Fruit fly (Drosophila melanogaster) whole organism, embryonic: ENCODE data around the gene VhaM9.7-b.

Experiments used
- ATbp ChIP-seq: fragments of 200-800 bp; sonication (Bioruptor generic); optimal IDR thresholded peaks from 2 replicates; lab custom pipeline; 2017; ENCODE audit warnings: missing biosample characterization, mild to moderate bottlenecking, missing genetic modification characterization, missing genetic modification reagents
- Awh ChIP-seq: fragments of 200-800 bp; sonication (Bioruptor generic); IDR thresholded peaks from 2 replicates; pipeline ENCODE4, ENCODE4 v1.3.6; 2022; ENCODE audit warnings: missing biosample characterization, missing genetic modification characterization
- CG10274 ChIP-seq: fragments of 200-800 bp; sonication (Bioruptor generic); optimal IDR thresholded peaks from 3 replicates; lab custom pipeline; 2017; ENCODE audit warnings: missing biosample characterization, mild to moderate bottlenecking, missing genetic modification characterization
- CG11093 ChIP-seq: fragments of 200-800 bp; sonication (Bioruptor generic); IDR thresholded peaks from 3 replicates; pipeline ENCODE4 v1.3.6; 2022; ENCODE audit warnings: missing biosample characterization, missing genetic modification characterization
- CG11247 ChIP-seq: fragments of 200-800 bp; sonication (Bioruptor generic); IDR thresholded peaks from 2 replicates; pipeline ENCODE4 v1.3.6; 2022; ENCODE audit warnings: missing biosample characterization, missing genetic modification characterization
- CG11696 ChIP-seq: fragments of 200-800 bp; sonication (Bioruptor generic); IDR thresholded peaks from 2 replicates; pipeline ENCODE4 v1.3.6; 2022; ENCODE audit warnings: missing biosample characterization, missing genetic modification characterization
- CG12071 ChIP-seq: fragments of 200-800 bp; sonication (Bioruptor generic); optimal IDR thresholded peaks from 3 replicates; lab custom pipeline; 2018; ENCODE audit warnings: missing biosample characterization, mild to moderate bottlenecking, missing genetic modification characterization
- CG13123 ChIP-seq: fragments of 200-800 bp; sonication (Bioruptor generic); optimal IDR thresholded peaks from 2 replicates; lab custom pipeline; 2016; ENCODE audit warnings: missing biosample characterization, missing genetic modification characterization
- CG15269 ChIP-seq: fragments of 200-800 bp; sonication (Bioruptor generic); optimal IDR thresholded peaks from 2 replicates; lab custom pipeline; 2018; ENCODE audit warnings: missing biosample characterization, mild to moderate bottlenecking, missing genetic modification characterization, moderate library complexity
- CG17385 ChIP-seq: fragments of 200-800 bp; sonication (Bioruptor generic); optimal IDR thresholded peaks from 3 replicates; lab custom pipeline; 2018; ENCODE audit warnings: missing biosample characterization, mild to moderate bottlenecking, missing genetic modification characterization
- CG18619 ChIP-seq: fragments of 200-800 bp; sonication (Bioruptor generic); optimal IDR thresholded peaks from 3 replicates; lab custom pipeline; 2017; ENCODE audit warnings: missing biosample characterization, mild to moderate bottlenecking, missing genetic modification characterization
- CG30020 ChIP-seq: fragments of 200-800 bp; optimal IDR thresholded peaks from 2 replicates; lab custom pipeline; 2019; ENCODE audit warnings: missing biosample characterization, mild to moderate bottlenecking, missing genetic modification characterization, moderate library complexity
- CG4617 ChIP-seq: fragments of 200-800 bp; sonication (Bioruptor generic); optimal IDR thresholded peaks from 3 replicates; lab custom pipeline; 2016; ENCODE audit warnings: missing biosample characterization, missing genetic modification characterization, borderline replicate concordance
- CG6854 ChIP-seq: fragments of 200-800 bp; sonication (Bioruptor generic); optimal IDR thresholded peaks from 3 replicates; lab custom pipeline; 2017; ENCODE audit warnings: missing biosample characterization, mild to moderate bottlenecking, missing genetic modification characterization
- CG7357 ChIP-seq: fragments of 200-800 bp; sonication (Bioruptor generic); IDR thresholded peaks from 3 replicates; pipeline ENCODE4 v1.3.6; 2022; ENCODE audit warnings: missing biosample characterization, missing genetic modification characterization
- CG8290 ChIP-seq, 3 experiments: fragments of 200-800 bp; sonication (Bioruptor generic); optimal IDR thresholded peaks; 2 replicates each; lab custom pipeline; 2016 to 2019; ENCODE audit warnings: missing biosample characterization in 3 of 3, missing genetic modification characterization in 3 of 3, mild to moderate bottlenecking in 2 of 3, moderate library complexity in 1 of 3
- CG9609 ChIP-seq: fragments of 200-800 bp; sonication (Bioruptor generic); optimal IDR thresholded peaks from 3 replicates; lab custom pipeline; 2016; ENCODE audit warnings: missing biosample characterization, missing genetic modification characterization
- CG9817 ChIP-seq: fragments of 200-800 bp; sonication (Bioruptor generic); optimal IDR thresholded peaks from 2 replicates; lab custom pipeline; 2018; ENCODE audit warnings: missing biosample characterization, mild to moderate bottlenecking, missing genetic modification characterization, moderate library complexity
- Chrac-16 ChIP-seq: fragments of 200-800 bp; sonication (Bioruptor generic); optimal IDR thresholded peaks from 3 replicates; lab custom pipeline; 2016; ENCODE audit warnings: missing biosample characterization, missing genetic modification characterization
- CkIIα-i1 ChIP-seq: fragments of 200-800 bp; sonication (Bioruptor generic); IDR thresholded peaks from 2 replicates; pipeline ENCODE4 v1.3.6; 2022; ENCODE audit warnings: missing biosample characterization, missing genetic modification characterization
- Doc3 ChIP-seq: fragments of 200-800 bp; sonication (Bioruptor generic); IDR thresholded peaks from 3 replicates; pipeline ENCODE4 v1.3.6; 2022; ENCODE audit warnings: missing biosample characterization, missing genetic modification characterization; ENCODE audit not compliant: partially characterized antibody
- Elba2 ChIP-seq: fragments of 200-800 bp; sonication (Bioruptor generic); optimal IDR thresholded peaks from 3 replicates; lab custom pipeline; 2016; ENCODE audit warnings: missing biosample characterization, missing genetic modification characterization
- Ets97D ChIP-seq: fragments of 200-800 bp; sonication (Bioruptor generic); optimal IDR thresholded peaks from 3 replicates; lab custom pipeline; 2016; ENCODE audit warnings: missing biosample characterization, missing genetic modification characterization
- Fer1 ChIP-seq: fragments of 200-800 bp; sonication (Bioruptor generic); optimal IDR thresholded peaks from 2 replicates; lab custom pipeline; 2017; ENCODE audit warnings: missing biosample characterization, mild to moderate bottlenecking, missing genetic modification characterization
- Fer3 ChIP-seq: fragments of 200-800 bp; sonication (Bioruptor generic); optimal IDR thresholded peaks from 2 replicates; lab custom pipeline; 2018; ENCODE audit warnings: missing biosample characterization, mild to moderate bottlenecking, missing genetic modification characterization, moderate library complexity
- HLH4C ChIP-seq: fragments of 200-800 bp; sonication (Bioruptor generic); IDR thresholded peaks from 3 replicates; pipeline ENCODE4 v1.3.6; 2022; ENCODE audit warnings: missing biosample characterization, missing genetic modification characterization; ENCODE audit not compliant: partially characterized antibody
- Hmr ChIP-seq: fragments of 200-800 bp; sonication (Bioruptor generic); optimal IDR thresholded peaks from 3 replicates; lab custom pipeline; 2017; ENCODE audit warnings: mild to moderate bottlenecking, missing biosample characterization, missing genetic modification reagents, missing genetic modification characterization
- Hr3 ChIP-seq: fragments of 200-800 bp; sonication (Bioruptor generic); optimal IDR thresholded peaks from 3 replicates; lab custom pipeline; 2016; ENCODE audit warnings: missing biosample characterization, missing genetic modification characterization
- Hr39 ChIP-seq: fragments of >200 bp; optimal IDR thresholded peaks from 2 replicates; lab custom pipeline; 2017
- Nf-YB ChIP-seq: fragments of 200-800 bp; sonication (Bioruptor generic); optimal IDR thresholded peaks from 3 replicates; lab custom pipeline; 2019; ENCODE audit warnings: missing biosample characterization, mild to moderate bottlenecking, missing genetic modification characterization, moderate library complexity
- Optix ChIP-seq: fragments of 200-800 bp; sonication (Bioruptor generic); IDR thresholded peaks from 3 replicates; pipeline ENCODE4 v1.3.6; 2022; ENCODE audit warnings: missing biosample characterization, missing genetic modification characterization
- Scr ChIP-seq: fragments of 200-800 bp; sonication (Bioruptor generic); IDR thresholded peaks from 2 replicates; pipeline ENCODE4 v1.3.6; 2022; ENCODE audit warnings: missing biosample characterization, missing genetic modification characterization; ENCODE audit not compliant: partially characterized antibody
- Sry-δ ChIP-seq: fragments of 200-800 bp; sonication (Bioruptor generic); optimal IDR thresholded peaks from 2 replicates; lab custom pipeline; 2016; ENCODE audit warnings: missing biosample characterization, missing genetic modification characterization
- Xrp1 ChIP-seq: fragments of 200-800 bp; sonication (Bioruptor generic); IDR thresholded peaks from 2 replicates; pipeline ENCODE4 v1.3.6; 2022; ENCODE audit warnings: missing biosample characterization, missing genetic modification characterization
- br ChIP-seq: fragments of >200 bp; optimal IDR thresholded peaks from 2 replicates; lab custom pipeline; 2017
- chinmo ChIP-seq: fragments of 200-800 bp; sonication (Bioruptor generic); IDR thresholded peaks from 4 replicates; pipeline ENCODE4 v1.3.6; 2022; ENCODE audit warnings: missing biosample characterization, missing genetic modification characterization; ENCODE audit not compliant: partially characterized antibody
- ems ChIP-seq: fragments of 200-800 bp; sonication (Bioruptor generic); optimal IDR thresholded peaks from 3 replicates; lab custom pipeline; 2016; ENCODE audit warnings: missing biosample characterization, missing genetic modification characterization
- fd102C ChIP-seq: fragments of 200-800 bp; sonication (Bioruptor generic); optimal IDR thresholded peaks from 2 replicates; lab custom pipeline; 2018; ENCODE audit warnings: missing biosample characterization, mild to moderate bottlenecking, missing genetic modification characterization, moderate library complexity
- fu2 ChIP-seq: fragments of 200-800 bp; sonication (Bioruptor generic); optimal IDR thresholded peaks from 2 replicates; lab custom pipeline; 2016; ENCODE audit warnings: missing biosample characterization, missing genetic modification characterization
- klu ChIP-seq: fragments of 200-800 bp; sonication (Bioruptor generic); IDR thresholded peaks from 2 replicates; pipeline ENCODE4 v1.3.6; 2022; ENCODE audit warnings: missing biosample characterization, missing genetic modification characterization
- lola ChIP-seq, 3 experiments: fragments of >200 bp in 2 of 3; fragments of 200-800 bp in 1 of 3; sonication (Bioruptor generic) in 1 of 3; optimal IDR thresholded peaks; 2 replicates each; lab custom pipeline; 2017 to 2019; ENCODE audit warnings: missing biosample characterization in 3 of 3, missing genetic modification characterization in 3 of 3, mild to moderate bottlenecking in 1 of 3, moderate library complexity in 1 of 3
- maf-S ChIP-seq: fragments of 200-800 bp; sonication (Bioruptor generic); optimal IDR thresholded peaks from 2 replicates; lab custom pipeline; 2016; ENCODE audit warnings: missing biosample characterization, missing genetic modification characterization
- ro ChIP-seq: fragments of 200-800 bp; sonication (Bioruptor generic); IDR thresholded peaks from 2 replicates; pipeline ENCODE4 v1.3.6; 2022; ENCODE audit warnings: missing biosample characterization, missing genetic modification characterization
- sd ChIP-seq: fragments of 200-800 bp; sonication (Bioruptor generic); optimal IDR thresholded peaks from 3 replicates; lab custom pipeline; 2018; ENCODE audit warnings: missing biosample characterization, mild to moderate bottlenecking, missing genetic modification characterization, moderate library complexity
- tup ChIP-seq: fragments of 200-800 bp; sonication (Bioruptor generic); optimal IDR thresholded peaks from 2 replicates; lab custom pipeline; 2016; ENCODE audit warnings: missing biosample characterization, mild to moderate bottlenecking, missing genetic modification characterization, moderate library complexity
- tx ChIP-seq: fragments of 200-800 bp; sonication (Bioruptor generic); optimal IDR thresholded peaks from 2 replicates; lab custom pipeline; 2016; ENCODE audit warnings: missing biosample characterization, missing genetic modification characterization
- unc-4 ChIP-seq: fragments of 200-800 bp; sonication (Bioruptor generic); IDR thresholded peaks from 2 replicates; pipeline ENCODE4 v1.3.6; 2022; ENCODE audit warnings: missing biosample characterization, missing genetic modification characterization; ENCODE audit not compliant: partially characterized antibody
- vnd ChIP-seq: fragments of 200-800 bp; sonication (Bioruptor generic); IDR thresholded peaks from 3 replicates; pipeline ENCODE4 v1.3.6; 2022; ENCODE audit warnings: missing biosample characterization, missing genetic modification characterization; ENCODE audit not compliant: partially characterized antibody
- yki ChIP-seq: fragments of >200 bp; optimal IDR thresholded peaks from 3 replicates; lab custom pipeline; 2018
- zfh1 ChIP-seq: fragments of 200-800 bp; sonication (Bioruptor generic); IDR thresholded peaks from 3 replicates; pipeline ENCODE4 v1.3.6; 2022; ENCODE audit warnings: missing biosample characterization, missing genetic modification characterization

The VhaM9.7-b gene

dm6 chr3L:21533270-21533948 lies 6.3 kb upstream of the VhaM9.7-b start, which contains the start of gene Mkrn1 (continued):
- TF ChIP-seq unc-4 (peak; percentile 41; the same call in 1 of the 2 replicates), CG7357 (GFP tag; lab: Robert Waterston, UW) (no peak), Hr3 (GFP tag; lab: Kevin White, UChicago) (no peak), Hr39 (no peak), tup (GFP tag; lab: Kevin White, UChicago) (no peak), CG18619 (no peak), CG11093 (GFP tag; lab: Robert Waterston, UW) (no peak), CG11247 (GFP tag; lab: Robert Waterston, UW) (no peak), Scr (peak; percentile 76), Awh (no peak), vnd (GFP tag; lab: Robert Waterston, UW) (peak; percentile 83), CkIIα-i1 (GFP tag; lab: Robert Waterston, UW) (no peak), ro (GFP tag; lab: Robert Waterston, UW) (no peak), Doc3 (GFP tag; lab: Robert Waterston, UW) (peak; percentile 29; the same call in 1 of the 3 replicates), Xrp1 (GFP tag; lab: Robert Waterston, UW) (no peak), CG6854 (no peak), zfh1 (GFP tag; lab: Robert Waterston, UW) (no peak), Fer1 (GFP tag; lab: Kevin White, UChicago) (no peak), Chrac-16 (GFP tag; lab: Kevin White, UChicago) (no peak), Hmr (GFP tag; lab: Kevin White, UChicago) (no peak), Elba2 (no peak), CG11696 (GFP tag; lab: Robert Waterston, UW) (no peak), ATbp (GFP tag; lab: Kevin White, UChicago) (no peak), CG15269 (tag; lab: Kevin White, UChicago) (no peak), fd102C (GFP tag; lab: Kevin White, UChicago) (no peak), Nf-YB (GFP tag; lab: Kevin White, UChicago) (no peak), CG13123 (GFP tag; lab: Kevin White, UChicago) (no peak), CG9817 (no peak), chinmo (0 out of 4 replicates have a peak, but pooled peaks have one; percentile 71), CG30020 (peak; percentile 96), ems (GFP tag; lab: Kevin White, UChicago) (no peak), yki (lab: Kevin White, UChicago) (no peak), sd (tag; lab: Kevin White, UChicago) (no peak), CG17385 (GFP tag; lab: Kevin White, UChicago) (no peak), Ets97D (peak; percentile 31), CG9609 (GFP tag; lab: Kevin White, UChicago) (no peak), CG4617 (peak; percentile 96), tx (no peak), maf-S (no peak), Fer3 (tag; lab: Kevin White, UChicago) (no peak), klu (GFP tag; lab: Robert Waterston, UW) (no peak), Sry-δ (GFP tag; lab: Kevin White, UChicago) (peak; percentile 46), lola (GFP tag; optimal IDR thresholded peaks at IDR 0.05; lab: Kevin White, UChicago) (no peak), fu2 (GFP tag; lab: Kevin White, UChicago) (no peak), Optix (GFP tag; lab: Robert Waterston, UW) (no peak), CG10274 (no peak), CG8290 (GFP tag; optimal IDR thresholded peaks at IDR 0.05; lab: Kevin White, UChicago) (peak; percentile 80), CG8290 (tag; optimal IDR thresholded peaks at IDR 0.05; lab: Kevin White, UChicago) (no peak), br (lab: Kevin White, UChicago) (no peak), HLH4C (GFP tag; lab: Robert Waterston, UW) (peak; percentile 97), CG12071 (GFP tag; lab: Kevin White, UChicago) (no peak)
